Fruit fly (Drosophila melanogaster): ENCODE measurements around the gene Spindly.

Spindly gene

dm6 chr2L:3530186-3530832 is at the start of gene Spindly, which contains the start of gene IFT57:
Spindly (minus strand) TSS chr2L:3530317.
IFT57 (plus strand) TSS chr2L:3530789.
- TF ChIP-seq Hr96 (GFP tag; optimal IDR thresholded peaks at IDR 0.05), result no peak
- no peak for TF ChIP-seq CG33017 (tag; optimal IDR thresholded peaks at IDR 0.05)
- TF ChIP-seq cic (GFP tag; optimal IDR thresholded peaks at IDR 0.05), result no peak
- TF ChIP-seq CG7101 (tag; optimal IDR thresholded peaks at IDR 0.05), result no peak
- TF ChIP-seq ovo (GFP tag; optimal IDR thresholded peaks at IDR 0.05), result no peak
- TF ChIP-seq CG5204 (GFP tag; optimal IDR thresholded peaks at IDR 0.05), result no peak
- TF ChIP-seq CG11617 (GFP tag; optimal IDR thresholded peaks at IDR 0.05), result no peak
- TF ChIP-seq pad (GFP tag; optimal IDR thresholded peaks at IDR 0.05), result no peak
- TF ChIP-seq cnc (optimal IDR thresholded peaks at IDR 0.05), result no peak
- no peak for TF ChIP-seq CG12768 (GFP tag; optimal IDR thresholded peaks at IDR 0.05)
- TF ChIP-seq Crg-1 (GFP tag; optimal IDR thresholded peaks at IDR 0.05), result no peak
- no peak for TF ChIP-seq bab1 (GFP tag; optimal IDR thresholded peaks at IDR 0.05)
- TF ChIP-seq CG14711 (tag; optimal IDR thresholded peaks at IDR 0.05), result no peak

dm6 chr2L:3576520-3576919 is 46.4 kb upstream of the Spindly start:
- no peak for TF ChIP-seq CG5204 (GFP tag; optimal IDR thresholded peaks at IDR 0.05)
- no peak for TF ChIP-seq toe (GFP tag; optimal IDR thresholded peaks at IDR 0.05)
- TF ChIP-seq tj (GFP tag; optimal IDR thresholded peaks at IDR 0.05), result no peak
- no peak for TF ChIP-seq CG33017 (tag; optimal IDR thresholded peaks at IDR 0.05)
- no peak for TF ChIP-seq Hr96 (GFP tag; optimal IDR thresholded peaks at IDR 0.05)
- TF ChIP-seq ovo (GFP tag; optimal IDR thresholded peaks at IDR 0.05), result no peak
- no peak for TF ChIP-seq pad (GFP tag; optimal IDR thresholded peaks at IDR 0.05)
- TF ChIP-seq CG12768 (GFP tag; optimal IDR thresholded peaks at IDR 0.05), result no peak
- TF ChIP-seq cic (GFP tag; optimal IDR thresholded peaks at IDR 0.05), result no peak
- TF ChIP-seq Clk (GFP tag; optimal IDR thresholded peaks at IDR 0.05), result no peak
- no peak for TF ChIP-seq bab1 (GFP tag; optimal IDR thresholded peaks at IDR 0.05)
- TF ChIP-seq kay (GFP tag; ENCODE audit: borderline replicate concordance), result no peak
- TF ChIP-seq CG7101 (tag; optimal IDR thresholded peaks at IDR 0.05), result no peak
- no peak for TF ChIP-seq CG14711 (tag; optimal IDR thresholded peaks at IDR 0.05)
- TF ChIP-seq CG11617 (GFP tag; optimal IDR thresholded peaks at IDR 0.05), result no peak
- TF ChIP-seq CG7045 (GFP tag; optimal IDR thresholded peaks at IDR 0.05), result no peak
- TF ChIP-seq cnc (optimal IDR thresholded peaks at IDR 0.05), result no peak

- TF ChIP-seq bab1 (GFP tag; optimal IDR thresholded peaks at IDR 0.05), result no peak
Measured at dm6 chr2L:3575679-3576442, 45.7 kb upstream of the Spindly start, which contains the start of gene CG43815. CG43815 (plus strand) TSS chr2L:3576210.

- TF ChIP-seq Crg-1 (GFP tag; optimal IDR thresholded peaks at IDR 0.05) (no peak), CG7101 (tag; optimal IDR thresholded peaks at IDR 0.05) (peak; percentile 52), kay (GFP tag; ENCODE audit: borderline replicate concordance) (peak; percentile 86), CG14711 (tag; optimal IDR thresholded peaks at IDR 0.05) (peak; percentile 25), CG12768 (GFP tag; optimal IDR thresholded peaks at IDR 0.05) (peak; percentile 37), toe (GFP tag; optimal IDR thresholded peaks at IDR 0.05) (peak; percentile 32), Hr96 (GFP tag; optimal IDR thresholded peaks at IDR 0.05) (peak; percentile 67), CG1620 (GFP tag; optimal IDR thresholded peaks at IDR 0.05) (no peak)
Measured at dm6 chr2L:3573907-3574306, 43.8 kb upstream of the Spindly start.

dm6 chr2L:3573172-3573755 is 43.1 kb upstream of the Spindly start:
- peak; percentile 72 for TF ChIP-seq CG7101 (tag; optimal IDR thresholded peaks at IDR 0.05)
- peak; percentile 67 for TF ChIP-seq CG7045 (GFP tag; optimal IDR thresholded peaks at IDR 0.05)
- TF ChIP-seq tj (GFP tag; optimal IDR thresholded peaks at IDR 0.05), result peak; percentile 13
- TF ChIP-seq Clk (GFP tag; optimal IDR thresholded peaks at IDR 0.05), result peak; percentile 77
- TF ChIP-seq bab1 (GFP tag; optimal IDR thresholded peaks at IDR 0.05), result no peak
- TF ChIP-seq cnc (optimal IDR thresholded peaks at IDR 0.05), result no peak
- peak; percentile 77 for TF ChIP-seq CG11617 (GFP tag; optimal IDR thresholded peaks at IDR 0.05)
- peak; percentile 52 for TF ChIP-seq cic (GFP tag; optimal IDR thresholded peaks at IDR 0.05)
- TF ChIP-seq CG12768 (GFP tag; optimal IDR thresholded peaks at IDR 0.05), result peak; percentile 71
- peak; percentile 48 for TF ChIP-seq Mnt (GFP tag; optimal IDR thresholded peaks at IDR 0.05)
- no peak for TF ChIP-seq ovo (GFP tag; optimal IDR thresholded peaks at IDR 0.05)
- TF ChIP-seq pad (GFP tag; optimal IDR thresholded peaks at IDR 0.05), result peak; percentile 7
- peak; percentile 71 for TF ChIP-seq Hr96 (GFP tag; optimal IDR thresholded peaks at IDR 0.05)
- peak; percentile 67 for TF ChIP-seq toe (GFP tag; optimal IDR thresholded peaks at IDR 0.05)
- TF ChIP-seq CG1620 (GFP tag; optimal IDR thresholded peaks at IDR 0.05), result no peak
- peak; percentile 88 for TF ChIP-seq CG5204 (GFP tag; optimal IDR thresholded peaks at IDR 0.05)
- peak; percentile 3 for TF ChIP-seq Crg-1 (GFP tag; optimal IDR thresholded peaks at IDR 0.05)
- TF ChIP-seq CG14711 (tag; optimal IDR thresholded peaks at IDR 0.05), result peak; percentile 50
- peak; percentile 72 for TF ChIP-seq CG33017 (tag; optimal IDR thresholded peaks at IDR 0.05)
- no peak for TF ChIP-seq kay (GFP tag; ENCODE audit: borderline replicate concordance)
